Worm (Caenorhabditis elegans) whole organism, L1 larva: Measurements from ENCODE around the gene C32D5.8.

Experiments
- C34B4.2 ChIP-seq: sonication (generic microtip); optimal IDR thresholded peaks from 2 replicates; lab custom pipeline; 2017; ENCODE audit warnings: mild to moderate bottlenecking, missing genetic modification characterization, missing compliant biosample characterization
- blmp-1 ChIP-seq: fragments of 150-350 bp; optimal IDR thresholded peaks from 2 replicates; lab custom pipeline; 2014; ENCODE audit warnings: missing biosample characterization, missing genetic modification characterization
- ceh-88 ChIP-seq: fragments of 200-800 bp; sonication (Bioruptor generic); IDR thresholded peaks from 2 replicates; pipeline ENCODE4 v1.3.6; 2022; ENCODE audit warnings: missing genetic modification characterization, missing compliant biosample characterization
- dsc-1 ChIP-seq: sonication (generic microtip); optimal IDR thresholded peaks from 2 replicates; lab custom pipeline; 2016; ENCODE audit warnings: mild to moderate bottlenecking, missing genetic modification characterization, missing compliant biosample characterization
- efl-1 ChIP-seq, 4 experiments: fragments of 150-350 bp; optimal IDR thresholded peaks in 3 of 4; peaks in 1 of 4; 1 replicate in 1 of 4; 2 replicates in 3 of 4; lab custom pipeline; 2014; ENCODE audit warnings: missing biosample characterization in 2 of 4, missing genetic modification characterization in 2 of 4, missing genetic modification reagents in 2 of 4
- efl-3 ChIP-seq: fragments of 200-800 bp; sonication (Bioruptor generic); optimal IDR thresholded peaks from 2 replicates; lab custom pipeline; 2018; ENCODE audit warnings: mild to moderate bottlenecking, missing genetic modification characterization, missing compliant biosample characterization
- egl-13 ChIP-seq: sonication (generic microtip); optimal IDR thresholded peaks from 2 replicates; lab custom pipeline; 2016; ENCODE audit warnings: missing genotype, missing genetic modification reagents, missing genetic modification characterization, missing compliant biosample characterization
- elt-2 ChIP-seq: sonication (generic microtip); optimal IDR thresholded peaks from 2 replicates; lab custom pipeline; 2016; ENCODE audit warnings: missing genetic modification characterization, mild to moderate bottlenecking, inconsistent platforms, missing compliant biosample characterization, missing genetic modification reagents
- elt-3 ChIP-seq, 6 experiments: fragments of 150-350 bp in 1 of 6; sonication (generic microtip); optimal IDR thresholded peaks; 2 replicates each; lab custom pipeline; 2017 to 2018; ENCODE audit warnings: missing biosample characterization in 6 of 6, missing genetic modification characterization in 6 of 6, inconsistent platforms in 1 of 6
- ets-5 ChIP-seq: fragments of 200-800 bp; sonication (Bioruptor generic); IDR thresholded peaks from 2 replicates; pipeline ENCODE4 v1.3.6; 2022; ENCODE audit warnings: missing genetic modification characterization, missing compliant biosample characterization
- fkh-10 ChIP-seq: sonication (generic microtip); optimal IDR thresholded peaks from 2 replicates; lab custom pipeline; 2017; ENCODE audit warnings: missing biosample characterization, missing genetic modification reagents, missing genetic modification characterization
- fkh-8 ChIP-seq: sonication (generic microtip); optimal IDR thresholded peaks from 2 replicates; lab custom pipeline; 2016; ENCODE audit warnings: mild to moderate bottlenecking, missing genetic modification characterization, missing compliant biosample characterization
- hlh-17 ChIP-seq: fragments of 200-800 bp; sonication (Bioruptor generic); optimal IDR thresholded peaks from 2 replicates; lab custom pipeline; 2018; ENCODE audit warnings: missing genetic modification characterization, mild to moderate bottlenecking, missing compliant biosample characterization, moderate library complexity, borderline replicate concordance
- hlh-4 ChIP-seq: sonication (generic microtip); optimal IDR thresholded peaks from 2 replicates; lab custom pipeline; 2016; ENCODE audit warnings: mild to moderate bottlenecking, missing genetic modification characterization, missing compliant biosample characterization
- hpl-2 ChIP-seq: fragments of 150-350 bp; optimal IDR thresholded peaks from 2 replicates; lab custom pipeline; 2014; ENCODE audit warnings: missing biosample characterization, missing genetic modification reagents, missing genetic modification characterization
- jun-1 ChIP-seq: fragments of 150-350 bp; optimal IDR thresholded peaks from 2 replicates; lab custom pipeline; 2014; ENCODE audit warnings: missing biosample characterization, missing genetic modification reagents, missing genetic modification characterization
- lin-13 ChIP-seq: fragments of 150-350 bp; optimal IDR thresholded peaks from 2 replicates; lab custom pipeline; 2014; ENCODE audit warnings: missing biosample characterization, missing genetic modification reagents, missing genetic modification characterization
- lin-14 ChIP-seq: fragments of 200-800 bp; sonication (Bioruptor generic); optimal IDR thresholded peaks from 2 replicates; lab custom pipeline; 2018; ENCODE audit warnings: mild to moderate bottlenecking, missing genetic modification characterization, moderate library complexity, missing compliant biosample characterization
- lin-35 ChIP-seq, 2 experiments: fragments of 150-350 bp; optimal IDR thresholded peaks; 2 replicates each; lab custom pipeline; 2014; ENCODE audit warnings: missing biosample characterization in 2 of 2, missing genetic modification characterization in 2 of 2, missing genetic modification reagents in 2 of 2
- lsy-2 ChIP-seq, 2 experiments: fragments of 150-350 bp; optimal IDR thresholded peaks; 2 replicates each; lab custom pipeline; 2014; ENCODE audit warnings: missing biosample characterization in 2 of 2, missing genetic modification characterization in 2 of 2
- mdl-1 ChIP-seq, 2 experiments: fragments of 150-350 bp; optimal IDR thresholded peaks; 2 replicates each; lab custom pipeline; 2014 to 2017; ENCODE audit warnings: missing biosample characterization in 2 of 2, missing genetic modification characterization in 2 of 2, inconsistent platforms in 1 of 2
- mef-2 ChIP-seq: fragments of 150-350 bp; optimal IDR thresholded peaks from 2 replicates; lab custom pipeline; 2014; ENCODE audit warnings: missing biosample characterization, missing genetic modification characterization
- nhr-12 ChIP-seq: sonication (generic microtip); optimal IDR thresholded peaks from 2 replicates; lab custom pipeline; 2017; ENCODE audit warnings: missing biosample characterization, missing genetic modification characterization
- nhr-20 ChIP-seq: sonication (generic microtip); optimal IDR thresholded peaks from 2 replicates; lab custom pipeline; 2016; ENCODE audit warnings: mild to moderate bottlenecking, missing genetic modification characterization, missing compliant biosample characterization
- nhr-47 ChIP-seq: sonication (generic microtip); optimal IDR thresholded peaks from 2 replicates; lab custom pipeline; 2016; ENCODE audit warnings: mild to moderate bottlenecking, missing genetic modification characterization, moderate library complexity, missing compliant biosample characterization
- nhr-71 ChIP-seq: sonication (generic microtip); optimal IDR thresholded peaks from 2 replicates; lab custom pipeline; 2016; ENCODE audit warnings: mild to moderate bottlenecking, missing genetic modification characterization, moderate library complexity, missing compliant biosample characterization
- nhr-76 ChIP-seq: sonication (generic microtip); optimal IDR thresholded peaks from 2 replicates; lab custom pipeline; 2017; ENCODE audit warnings: missing biosample characterization, missing genetic modification characterization
- nhr-77 ChIP-seq: fragments of 150-350 bp; optimal IDR thresholded peaks from 2 replicates; lab custom pipeline; 2014; ENCODE audit warnings: missing biosample characterization, missing genetic modification characterization
- nhr-84 ChIP-seq: sonication (generic microtip); optimal IDR thresholded peaks from 2 replicates; lab custom pipeline; 2017; ENCODE audit warnings: missing biosample characterization, missing genetic modification characterization
- nhr-85 ChIP-seq: sonication (generic microtip); peaks from one replicate; lab custom pipeline; 2016; ENCODE audit warnings: missing genetic modification characterization, inconsistent platforms, missing compliant biosample characterization
- nhr-90 ChIP-seq: sonication (generic microtip); optimal IDR thresholded peaks from 2 replicates; lab custom pipeline; 2016; ENCODE audit warnings: mild to moderate bottlenecking, missing genetic modification characterization, missing compliant biosample characterization; ENCODE audit not compliant: poor library complexity
- pag-3 ChIP-seq: sonication (generic microtip); optimal IDR thresholded peaks from 2 replicates; lab custom pipeline; 2017; ENCODE audit warnings: missing genetic modification characterization, mild to moderate bottlenecking, missing compliant biosample characterization, antibody characterized with exemption, borderline replicate concordance; ENCODE audit not compliant: insufficient read depth
- pax-3 ChIP-seq: fragments of 200-800 bp; sonication (Bioruptor generic); optimal IDR thresholded peaks from 2 replicates; lab custom pipeline; 2018; ENCODE audit warnings: mild to moderate bottlenecking, missing genetic modification characterization, moderate library complexity, missing compliant biosample characterization
- rnt-1 ChIP-seq: sonication (generic microtip); optimal IDR thresholded peaks from 2 replicates; lab custom pipeline; 2016; ENCODE audit warnings: mild to moderate bottlenecking, missing genetic modification characterization, moderate library complexity, missing compliant biosample characterization
- skn-1 ChIP-seq: fragments of 150-350 bp; optimal IDR thresholded peaks from 2 replicates; lab custom pipeline; 2014; ENCODE audit warnings: missing biosample characterization, missing genetic modification characterization
- snpc-4 ChIP-seq: fragments of 150-350 bp; optimal IDR thresholded peaks from 2 replicates; lab custom pipeline; 2014; ENCODE audit warnings: missing biosample characterization, missing genetic modification characterization
- snu-23 ChIP-seq: sonication (generic microtip); optimal IDR thresholded peaks from 2 replicates; lab custom pipeline; 2016; ENCODE audit warnings: missing genetic modification characterization, missing compliant biosample characterization
- swsn-7 ChIP-seq: sonication (generic microtip); optimal IDR thresholded peaks from 2 replicates; lab custom pipeline; 2016; ENCODE audit warnings: missing genetic modification characterization, missing compliant biosample characterization
- tbx-2 ChIP-seq: sonication (generic microtip); optimal IDR thresholded peaks from 2 replicates; lab custom pipeline; 2016; ENCODE audit warnings: missing genetic modification characterization, missing compliant biosample characterization
- tlp-1 ChIP-seq: fragments of 150-350 bp; optimal IDR thresholded peaks from 2 replicates; lab custom pipeline; 2014; ENCODE audit warnings: missing biosample characterization, missing genetic modification characterization
- unc-130 ChIP-seq: fragments of 150-350 bp; optimal IDR thresholded peaks from 2 replicates; lab custom pipeline; 2017; ENCODE audit warnings: missing biosample characterization, missing genetic modification characterization, inconsistent platforms
- unc-86 ChIP-seq: sonication (generic microtip); optimal IDR thresholded peaks from 2 replicates; lab custom pipeline; 2016; ENCODE audit warnings: missing genetic modification characterization, missing compliant biosample characterization
- xbp-1 ChIP-seq: sonication (generic microtip); optimal IDR thresholded peaks from 2 replicates; lab custom pipeline; 2016; ENCODE audit warnings: missing genetic modification characterization, missing compliant biosample characterization
- zag-1 ChIP-seq: fragments of 150-350 bp; optimal IDR thresholded peaks from 2 replicates; lab custom pipeline; 2014; ENCODE audit warnings: missing biosample characterization, missing genetic modification characterization
- ztf-11 ChIP-seq, 2 experiments: sonication (generic microtip); optimal IDR thresholded peaks; 2 replicates each; lab custom pipeline; 2016 to 2017; ENCODE audit warnings: missing genetic modification characterization in 2 of 2, missing biosample characterization in 1 of 2, missing compliant biosample characterization in 1 of 2

The C32D5.8 gene

DNA sequence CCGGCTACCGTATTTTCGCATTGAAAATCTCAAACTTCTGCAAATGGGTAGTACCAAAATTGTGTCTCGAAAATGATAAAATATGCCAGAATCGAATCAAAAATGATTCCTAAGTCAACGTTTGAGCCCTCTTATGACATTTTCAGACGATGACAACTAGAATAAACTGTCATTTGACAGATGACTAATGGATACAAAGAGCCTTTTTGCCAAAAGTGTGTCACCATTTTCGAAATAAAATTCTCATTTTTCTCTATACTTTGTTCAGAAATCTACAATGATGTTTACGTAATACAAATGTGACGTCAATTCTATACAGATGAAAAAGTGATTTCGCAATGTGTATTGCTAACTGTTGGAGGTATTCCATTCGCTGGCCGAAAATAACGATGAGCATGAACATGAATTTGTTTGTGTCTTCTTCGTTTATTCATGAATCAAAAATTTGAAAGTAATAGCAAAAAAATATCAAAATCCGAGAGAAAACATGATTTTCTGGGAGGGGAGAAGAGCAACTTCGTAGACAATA lies 851 bp upstream of the C32D5.8 start (continued):
- no peak for TF ChIP-seq hlh-17 (GFP tag; lab: Kevin White, UChicago)
- no peak for TF ChIP-seq hlh-4 (tag; lab: Kevin White, UChicago)
- no peak for TF ChIP-seq fkh-10
- TF ChIP-seq efl-1 (optimal IDR thresholded peaks at IDR 0.05; lab: Kevin White, UChicago) = peak; percentile 16 to 57
- TF ChIP-seq efl-1 (GFP tag; optimal IDR thresholded peaks at IDR 0.05 in 1 of 2; lab: Kevin White, UChicago) = no peak
- TF ChIP-seq nhr-76 (tag; lab: Kevin White, UChicago) = no peak
- no peak for TF ChIP-seq tlp-1
- TF ChIP-seq hpl-2 (GFP tag; lab: Kevin White, UChicago) = peak; percentile 80
- peak; percentile 64 for TF ChIP-seq lin-13
- TF ChIP-seq ceh-88 = peak; percentile 32; the same call in 1 of the 2 replicates
- TF ChIP-seq egl-13 (tag; lab: Kevin White, UChicago) = no peak
- peak; percentile 68 for TF ChIP-seq pax-3

DNA sequence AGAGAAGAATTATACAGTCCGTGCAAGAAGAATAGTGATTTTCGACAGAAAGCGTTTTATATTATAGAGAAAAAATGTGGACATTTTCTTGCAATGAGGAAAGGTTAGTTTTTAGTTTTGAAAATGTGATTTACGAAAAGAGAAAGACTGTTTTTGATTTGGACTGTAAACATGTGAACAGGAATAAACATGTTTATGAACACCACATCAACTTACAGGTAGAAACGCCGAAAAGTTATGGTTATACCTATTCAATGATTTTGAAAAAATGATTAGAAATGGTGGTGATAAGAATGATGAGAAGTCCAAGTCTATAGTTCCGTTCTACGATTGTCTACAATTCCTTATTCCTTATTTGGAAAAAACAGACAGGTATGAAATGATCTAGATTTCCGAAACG lies 1.3 kb downstream of the C32D5.8 start:
- TF ChIP-seq mdl-1 (tag; optimal IDR thresholded peaks at IDR 0.05; lab: Kevin White, UChicago) (no peak), pag-3 (tag; lab: Kevin White, UChicago) (no peak), nhr-90 (tag; lab: Kevin White, UChicago) (no peak), lin-35 (GFP tag; optimal IDR thresholded peaks at IDR 0.05; lab: Kevin White, UChicago) (no peak), lsy-2 (tag; optimal IDR thresholded peaks at IDR 0.05; lab: Kevin White, UChicago) (no peak), xbp-1 (tag; lab: Kevin White, UChicago) (no peak), snpc-4 (tag; lab: Kevin White, UChicago) (no peak), jun-1 (tag; lab: Kevin White, UChicago) (no peak), ets-5 (GFP tag; lab: Robert Waterston, UW) (no peak), skn-1 (tag; lab: Kevin White, UChicago) (no peak)

DNA sequence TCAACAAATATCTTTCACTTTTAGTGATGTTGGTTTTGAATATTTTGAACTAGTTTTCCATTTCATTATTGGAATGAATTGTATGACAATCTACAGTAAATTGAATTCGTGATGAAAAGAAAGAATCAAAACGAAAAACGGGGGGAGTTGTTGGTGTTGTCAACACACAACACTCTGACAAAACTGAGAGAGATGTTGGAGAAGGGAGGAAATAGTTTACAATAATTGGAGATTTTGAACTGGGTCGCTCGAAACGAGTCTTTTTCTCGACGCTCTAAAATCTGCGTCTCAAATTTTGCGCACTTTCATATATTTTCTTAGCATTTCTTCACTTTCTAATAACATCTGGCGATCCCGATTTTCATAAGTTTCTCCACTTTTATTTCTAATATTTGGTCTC lies 1.9 kb downstream of the C32D5.8 start, which contains the start of gene txt-18:
Gene txt-18, plus strand, starts transcription at position 180 of the 400 bp plus-strand sequence.
- TF ChIP-seq zag-1 (tag; lab: Kevin White, UChicago) (no peak), egl-13 (tag; lab: Kevin White, UChicago) (no peak), lsy-2 (tag; optimal IDR thresholded peaks at IDR 0.05; lab: Kevin White, UChicago) (peak in 1 of 2 experiments; percentile 59), fkh-8 (no peak), nhr-12 (no peak), lin-13 (peak; percentile 23), nhr-77 (tag; lab: Kevin White, UChicago) (no peak), rnt-1 (tag; lab: Kevin White, UChicago) (peak; percentile 4), C34B4.2 (no peak), nhr-85 (tag; lab: Kevin White, UChicago) (peak; percentile 22), blmp-1 (tag; lab: Kevin White, UChicago) (peak; percentile 90), mef-2 (tag; lab: Kevin White, UChicago) (no peak), nhr-20 (peak; percentile 47), hpl-2 (GFP tag; lab: Kevin White, UChicago) (no peak), snu-23 (peak; percentile 51), xbp-1 (tag; lab: Kevin White, UChicago) (no peak), efl-1 (optimal IDR thresholded peaks at IDR 0.05; lab: Kevin White, UChicago) (peak; percentile 9 to 13), efl-1 (GFP tag; optimal IDR thresholded peaks at IDR 0.05 in 1 of 2; lab: Kevin White, UChicago) (no peak), dsc-1 (tag; lab: Kevin White, UChicago) (peak; percentile 45), elt-3 (tag; optimal IDR thresholded peaks at IDR 0.05; lab: Kevin White, UChicago) (peak in 1 of 6 experiments; percentile 32), nhr-47 (tag; lab: Kevin White, UChicago) (peak; percentile 19), nhr-71 (tag; lab: Kevin White, UChicago) (peak; percentile 52), lin-35 (GFP tag; optimal IDR thresholded peaks at IDR 0.05; lab: Kevin White, UChicago) (peak in 1 of 2 experiments; percentile 13), efl-3 (GFP tag; lab: Kevin White, UChicago) (no peak), hlh-17 (GFP tag; lab: Kevin White, UChicago) (no peak), swsn-7 (tag; lab: Kevin White, UChicago) (peak; percentile 1), elt-2 (tag; lab: Kevin White, UChicago) (no peak), ztf-11 (tag; optimal IDR thresholded peaks at IDR 0.05; lab: Kevin White, UChicago) (no peak), nhr-84 (tag; lab: Kevin White, UChicago) (no peak), lin-14 (peak; percentile 69), tbx-2 (tag; lab: Kevin White, UChicago) (no peak), unc-130 (no peak), unc-86 (tag; lab: Kevin White, UChicago) (no peak)
- TF ChIP-seq, all 84 proteins: peak for 15
